Worm (Caenorhabditis elegans): ENCODE data around the gene ceh-57.

DNA sequence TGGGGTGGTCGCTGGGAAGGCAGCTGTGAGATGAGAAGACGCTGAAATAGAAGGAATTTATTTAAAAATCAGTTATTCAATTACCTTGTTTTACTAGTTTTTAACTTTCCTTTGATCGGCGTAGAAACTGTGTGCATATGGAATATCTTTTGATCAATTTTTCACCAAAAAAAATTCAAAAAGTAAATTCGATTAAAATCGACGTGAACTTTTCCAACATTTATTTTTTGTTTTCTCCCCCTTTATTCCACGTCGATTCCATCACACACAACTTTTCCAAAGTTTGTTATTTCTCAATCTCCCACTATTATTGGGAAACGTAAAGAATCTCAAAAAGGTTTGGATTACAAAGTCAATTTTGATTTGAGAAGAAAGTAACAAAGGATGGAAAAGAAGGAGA, 6.6 kb downstream of the ceh-57 start, which contains the start of gene C07E3.4:
- TF ChIP-seq nhr-237 (tag; optimal IDR thresholded peaks at IDR 0.05) = no peak
- TF ChIP-seq ztf-11 (tag; optimal IDR thresholded peaks at IDR 0.05) = no peak
- no peak for TF ChIP-seq dve-1 (tag; optimal IDR thresholded peaks at IDR 0.05; ENCODE audit: insufficient read depth)
- no peak for TF ChIP-seq lin-15B (tag; optimal IDR thresholded peaks at IDR 0.05)
- no peak for TF ChIP-seq lin-29 (GFP tag; IDR thresholded peaks at IDR 0.05)
